Fruit fly (Drosophila melanogaster) whole organism: Measurements from ENCODE around the gene Timp.

ENCODE experiments used
- CG8478 ChIP-seq: fragments of >200 bp; optimal IDR thresholded peaks from 2 replicates; lab custom pipeline; 2018; ENCODE audit warnings: inconsistent platforms
- pan ChIP-seq: fragments of >200 bp; optimal IDR thresholded peaks from 2 replicates; lab custom pipeline; 2017
- psq ChIP-seq: fragments of >200 bp; optimal IDR thresholded peaks from 2 replicates; lab custom pipeline; 2017
- usp ChIP-seq: fragments of >200 bp; optimal IDR thresholded peaks from 2 replicates; lab custom pipeline; 2017; ENCODE audit warnings: missing biosample characterization, missing genetic modification characterization, mixed read lengths

- TF ChIP-seq psq (lab: Kevin White, UChicago), result no peak
- TF ChIP-seq usp, result no peak
- no peak for TF ChIP-seq CG8478 (lab: Kevin White, UChicago)
- TF ChIP-seq pan (lab: Kevin White, UChicago), result no peak
Observed at dm6 chr3R:10213430-10213829, 623 bp upstream of the Timp start.
